Worm (Caenorhabditis elegans): ENCODE data around the gene F14H8.4.

DNA sequence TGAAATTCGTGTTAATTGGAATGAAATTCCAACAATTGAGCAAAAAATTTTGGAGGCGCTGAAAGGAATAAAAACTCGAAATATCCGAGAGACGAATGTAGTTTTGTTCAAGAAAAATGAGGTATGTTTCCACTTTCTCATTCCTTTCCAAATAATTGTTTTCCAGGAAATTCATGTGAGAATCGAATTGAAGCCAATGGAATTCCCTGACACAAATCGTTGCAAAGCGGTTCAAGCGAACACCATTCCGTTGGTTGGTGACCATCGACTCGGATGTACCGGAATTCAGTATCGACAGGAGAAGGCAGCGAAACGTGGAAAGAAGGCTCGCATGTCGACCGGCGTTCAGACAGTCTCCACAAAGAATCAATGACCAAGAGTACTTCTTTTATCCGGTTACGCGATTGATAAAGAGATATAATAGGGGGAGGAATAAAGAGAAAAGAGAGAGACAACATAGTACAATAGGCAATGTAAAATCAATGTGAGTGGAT is 32.7 kb downstream of the F14H8.4 start:
- TF ChIP-seq ceh-9 (tag; optimal IDR thresholded peaks at IDR 0.05) (no peak), fkh-10 (GFP tag; optimal IDR thresholded peaks at IDR 0.05) (no peak), nhr-237 (tag; optimal IDR thresholded peaks at IDR 0.05) (no peak), unc-39 (tag; optimal IDR thresholded peaks at IDR 0.05) (no peak), unc-62 (GFP tag; optimal IDR thresholded peaks at IDR 0.05) (no peak), ama-1 (optimal IDR thresholded peaks at IDR 0.05) (no peak), elt-3 (tag; optimal IDR thresholded peaks at IDR 0.05) (no peak), elt-2 (tag; optimal IDR thresholded peaks at IDR 0.05) (no peak), mml-1 (tag; optimal IDR thresholded peaks at IDR 0.05) (no peak), nhr-76 (tag; optimal IDR thresholded peaks at IDR 0.05) (no peak), pha-4 (tag; optimal IDR thresholded peaks at IDR 0.05) (no peak), skn-1 (tag; optimal IDR thresholded peaks at IDR 0.05) (no peak)

Measured in whole organism, L3 larva.